Worm (Caenorhabditis elegans) whole organism, L4/young adult: ENCODE measurements around the gene sad-1.

ENCODE experiments used
- W03F9.2 ChIP-seq: fragments of 150-350 bp; optimal IDR thresholded peaks from 2 replicates; lab custom pipeline; 2014; ENCODE audit warnings: missing biosample characterization, missing genetic modification characterization
- dao-5 ChIP-seq: sonication (generic microtip); optimal IDR thresholded peaks from 2 replicates; lab custom pipeline; 2016; ENCODE audit warnings: missing genotype, missing genetic modification characterization, moderate library complexity, missing compliant biosample characterization
- him-1 ChIP-seq: sonication (generic microtip); optimal IDR thresholded peaks from 2 replicates; lab custom pipeline; 2016; ENCODE audit warnings: missing genotype, missing genetic modification reagents, missing genetic modification characterization, missing compliant biosample characterization

The sad-1 gene

DNA sequence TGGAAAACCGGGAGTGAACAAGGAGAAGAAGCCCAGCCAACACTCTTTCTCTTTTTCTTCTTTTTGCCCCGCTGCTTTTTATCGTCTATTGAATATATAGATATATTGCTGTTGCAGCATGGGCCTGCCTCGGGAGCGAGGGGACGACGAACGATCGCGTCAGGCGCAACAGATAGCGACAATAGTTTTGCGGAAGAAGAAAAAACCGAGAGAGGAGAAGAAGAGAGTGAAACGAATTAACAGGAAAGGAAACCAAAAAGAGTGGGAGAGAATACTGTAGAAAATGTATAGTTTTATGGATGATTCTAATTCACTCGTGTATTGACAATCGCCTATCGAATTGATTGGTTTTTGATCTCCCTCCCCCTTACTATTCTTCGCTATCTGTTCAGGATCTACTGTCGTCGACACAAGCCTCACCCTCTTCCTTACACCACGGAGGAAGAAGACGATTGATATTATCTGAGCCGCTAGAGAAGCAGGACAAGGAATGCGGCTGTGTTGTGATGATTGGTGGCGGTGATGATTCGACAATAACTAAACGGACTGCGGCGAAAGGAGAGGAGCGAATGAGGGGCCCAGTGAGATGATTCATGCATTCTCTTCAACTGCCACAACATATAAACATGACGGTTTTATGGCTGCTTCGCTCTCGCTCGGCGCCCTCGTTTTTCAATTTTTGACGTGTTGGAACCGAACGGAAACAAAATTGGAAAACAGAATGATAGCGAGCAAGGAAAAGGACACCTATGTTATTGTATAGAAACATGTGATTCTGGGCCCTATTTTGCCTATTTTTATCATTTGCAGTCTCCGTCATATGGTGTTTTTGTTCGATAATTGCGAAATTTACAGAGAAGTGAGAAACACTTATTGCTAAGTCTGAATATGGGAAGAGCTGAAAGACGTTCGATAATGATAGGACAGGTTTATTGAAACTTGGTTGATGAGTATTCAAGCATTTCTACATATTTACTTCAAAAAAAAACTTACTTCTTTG, 26.1 kb upstream of the sad-1 start:
- TF ChIP-seq him-1 (tag; lab: Kevin White, UChicago) (no peak), dao-5 (tag; lab: Kevin White, UChicago) (no peak)

DNA sequence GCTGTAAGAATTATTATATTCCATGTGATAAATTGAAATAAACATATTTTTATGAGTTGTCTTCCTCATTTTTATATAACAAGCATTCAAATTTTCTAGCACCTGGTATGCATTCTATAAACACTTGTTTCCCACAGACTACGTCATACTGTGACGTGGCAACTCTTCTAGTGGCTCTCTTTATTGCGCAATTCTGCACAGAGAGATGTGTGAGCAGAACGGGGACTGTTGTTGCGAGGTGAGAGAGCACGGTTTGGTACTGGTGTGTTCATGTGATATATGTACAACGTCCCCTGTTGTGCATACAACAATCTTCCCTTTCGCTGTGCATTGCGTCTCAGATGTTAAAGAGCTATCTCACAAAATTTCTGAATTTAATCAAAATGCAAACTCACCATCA, 24.6 kb upstream of the sad-1 start:
- no peak for TF ChIP-seq him-1 (tag; lab: Kevin White, UChicago)
- no peak for TF ChIP-seq W03F9.2 (tag; lab: Kevin White, UChicago)
- no peak for TF ChIP-seq dao-5 (tag; lab: Kevin White, UChicago)

DNA sequence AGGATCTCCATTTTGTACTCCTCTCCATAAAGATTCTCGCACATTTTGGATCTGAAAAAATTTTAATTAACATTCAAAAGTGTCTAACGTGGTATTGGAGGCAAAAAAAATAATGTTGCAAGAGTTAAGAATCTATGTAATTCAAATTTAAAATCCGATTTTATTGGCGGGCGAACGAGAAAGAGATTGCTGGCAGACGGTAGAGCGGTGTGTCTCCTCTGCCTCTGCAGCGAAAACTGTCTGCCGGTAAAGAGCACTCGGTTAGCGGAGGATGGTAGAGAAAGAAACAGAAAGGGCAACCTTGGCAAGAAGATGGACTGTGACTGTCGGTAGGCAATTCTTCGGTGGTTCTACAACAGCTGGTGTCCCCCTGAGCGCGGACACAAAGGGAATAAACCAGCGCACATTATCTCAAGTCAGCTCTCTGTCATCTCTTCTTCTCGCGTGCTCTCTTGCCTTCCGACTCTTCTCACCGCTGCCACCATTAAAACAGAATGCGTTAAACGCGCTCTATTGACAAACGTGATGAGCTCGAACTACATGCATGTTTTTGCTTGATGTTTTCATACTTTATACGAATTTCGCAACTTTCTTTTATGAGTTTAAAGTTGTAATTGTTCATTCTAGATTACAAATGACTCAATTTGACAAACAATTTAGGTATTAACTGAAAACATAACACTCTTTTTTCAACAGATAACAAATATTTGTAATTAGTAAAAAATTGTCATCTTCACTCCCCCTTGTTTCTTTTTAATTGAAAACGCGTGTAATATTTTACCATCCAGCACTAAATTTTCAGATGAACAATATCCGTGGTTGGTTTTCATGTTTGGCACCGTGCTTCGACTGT, 18.6 kb upstream of the sad-1 start, which contains the start of the genes cdk-4 and F18H3.1:
cdk-4 (minus strand) TSS at position 51 of the 853 bp plus-strand sequence.
F18H3.1 (plus strand) TSS at position 803 of the 853 bp plus-strand sequence.
- TF ChIP-seq dao-5 (tag; lab: Kevin White, UChicago) (no peak), him-1 (tag; lab: Kevin White, UChicago) (peak; percentile 53), W03F9.2 (tag; lab: Kevin White, UChicago) (no peak)

DNA sequence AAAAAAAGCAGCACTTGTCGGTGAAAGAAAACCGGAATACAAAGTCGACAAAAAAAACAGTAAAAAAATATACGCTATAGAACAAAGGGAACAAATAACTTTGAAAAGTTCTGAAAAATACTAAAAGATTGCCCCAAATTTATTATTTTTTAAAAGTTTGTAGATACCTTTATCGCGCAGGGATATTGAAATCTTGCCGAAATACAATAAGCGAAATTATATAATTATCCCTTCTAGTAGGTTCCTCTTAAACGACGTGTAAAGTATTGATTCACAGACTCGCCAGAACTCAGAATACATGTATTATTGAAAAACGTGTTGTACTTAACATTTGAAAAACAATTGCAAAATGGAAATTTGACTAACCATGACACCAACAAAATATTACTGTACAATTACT, 13.9 kb upstream of the sad-1 start:
- TF ChIP-seq him-1 (tag; lab: Kevin White, UChicago) (peak; percentile 94), W03F9.2 (tag; lab: Kevin White, UChicago) (peak; percentile 92), dao-5 (tag; lab: Kevin White, UChicago) (no peak)

DNA sequence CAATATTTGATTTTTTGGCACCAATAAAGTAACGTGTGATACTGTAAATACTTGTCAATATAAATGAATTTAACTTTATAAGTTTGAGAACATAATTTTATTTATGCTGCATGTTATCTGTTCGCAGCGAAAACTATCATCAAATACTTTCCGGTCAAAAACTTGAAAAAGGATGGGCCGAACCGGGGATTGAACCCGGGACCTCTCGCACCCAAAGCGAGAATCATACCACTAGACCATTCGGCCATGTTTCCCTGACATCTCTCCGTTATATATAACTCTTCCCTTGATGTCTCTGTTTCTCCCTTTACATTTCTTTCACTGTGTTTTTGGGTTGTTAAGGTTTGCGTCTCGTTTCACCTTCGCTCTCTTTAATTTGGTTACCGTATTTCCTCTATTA, 11.3 kb upstream of the sad-1 start:
- TF ChIP-seq W03F9.2 (tag; lab: Kevin White, UChicago): peak; percentile 49
- TF ChIP-seq him-1 (tag; lab: Kevin White, UChicago): peak; percentile 61
- peak; percentile 78 for TF ChIP-seq dao-5 (tag; lab: Kevin White, UChicago)

DNA sequence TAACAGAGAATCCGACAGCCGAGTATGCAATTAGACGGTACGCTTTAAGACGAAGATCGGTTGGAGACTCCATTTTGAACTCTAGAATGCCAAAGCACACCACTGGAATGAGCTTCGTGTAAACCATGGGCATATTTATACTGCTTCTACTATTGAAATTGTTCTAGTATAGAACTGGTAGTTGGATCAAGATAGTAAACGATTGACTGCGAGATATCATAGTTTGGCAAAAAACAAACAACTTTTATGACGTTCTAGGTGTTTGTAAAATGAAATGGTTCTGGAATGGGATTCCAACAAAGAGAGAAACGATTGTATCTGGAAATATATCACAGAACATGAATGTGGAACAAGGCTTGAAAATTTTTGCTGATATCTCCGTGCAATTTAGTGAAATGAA, 10.5 kb upstream of the sad-1 start, which contains the start of gene col-185:
col-185 (minus strand) TSS at position 101 of the 400 bp plus-strand sequence.
- TF ChIP-seq him-1 (tag; lab: Kevin White, UChicago): no peak
- no peak for TF ChIP-seq W03F9.2 (tag; lab: Kevin White, UChicago)

DNA sequence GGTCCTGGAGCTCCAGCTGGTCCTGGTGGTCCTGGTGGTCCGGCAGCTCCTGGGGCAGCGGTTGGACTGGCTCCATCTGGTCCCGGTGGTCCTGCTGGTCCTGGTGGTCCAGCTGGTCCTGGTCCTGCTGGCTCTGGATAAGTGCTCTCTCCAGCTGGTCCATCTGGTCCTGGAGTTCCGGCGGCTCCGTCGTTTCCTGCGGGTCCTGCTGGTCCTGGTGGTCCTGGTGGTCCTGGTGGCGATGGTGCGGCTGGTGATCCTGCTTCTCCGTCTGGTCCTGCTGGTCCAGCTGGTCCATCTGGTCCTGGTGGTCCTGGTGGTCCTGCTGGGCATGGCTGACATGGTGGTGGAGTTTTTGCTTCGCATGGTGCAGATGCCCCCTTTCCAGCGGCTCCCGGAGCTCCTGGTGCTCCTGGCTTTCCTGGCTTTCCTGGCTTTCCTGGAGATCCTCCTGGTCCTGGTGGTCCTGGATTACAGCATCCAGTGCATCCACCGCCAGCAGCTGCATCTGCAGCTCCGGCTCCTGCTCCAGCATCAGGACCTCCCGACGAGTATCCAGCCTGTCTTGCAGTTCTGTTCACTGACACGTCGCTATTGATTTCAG, 9.9 kb upstream of the sad-1 start:
- TF ChIP-seq dao-5 (tag; lab: Kevin White, UChicago): no peak
- no peak for TF ChIP-seq him-1 (tag; lab: Kevin White, UChicago)
- TF ChIP-seq W03F9.2 (tag; lab: Kevin White, UChicago): no peak

DNA sequence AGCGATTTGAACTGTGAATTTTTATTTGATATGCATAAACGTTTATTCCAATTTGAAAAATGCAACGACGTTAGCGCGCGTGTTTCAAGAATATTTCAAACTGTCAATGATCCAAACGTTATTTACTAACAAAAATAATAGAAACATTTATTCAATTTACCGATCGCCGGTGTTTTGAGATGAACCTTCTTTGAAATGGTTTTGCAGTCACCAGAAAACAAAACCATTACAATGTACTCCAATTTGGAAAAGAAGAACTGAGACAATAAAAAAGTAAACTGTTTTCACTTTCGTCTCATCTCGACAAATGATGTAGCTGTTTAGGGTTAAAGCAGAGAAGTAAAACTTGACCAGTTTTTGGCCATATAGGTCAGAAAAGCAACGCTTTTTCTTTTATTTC, 6.8 kb upstream of the sad-1 start, which contains the start of gene H06A10.1:
H06A10.1 (plus strand) TSS at position 301 of the 400 bp plus-strand sequence.
- TF ChIP-seq him-1 (tag; lab: Kevin White, UChicago) (no peak), dao-5 (tag; lab: Kevin White, UChicago) (no peak), W03F9.2 (tag; lab: Kevin White, UChicago) (no peak)

DNA sequence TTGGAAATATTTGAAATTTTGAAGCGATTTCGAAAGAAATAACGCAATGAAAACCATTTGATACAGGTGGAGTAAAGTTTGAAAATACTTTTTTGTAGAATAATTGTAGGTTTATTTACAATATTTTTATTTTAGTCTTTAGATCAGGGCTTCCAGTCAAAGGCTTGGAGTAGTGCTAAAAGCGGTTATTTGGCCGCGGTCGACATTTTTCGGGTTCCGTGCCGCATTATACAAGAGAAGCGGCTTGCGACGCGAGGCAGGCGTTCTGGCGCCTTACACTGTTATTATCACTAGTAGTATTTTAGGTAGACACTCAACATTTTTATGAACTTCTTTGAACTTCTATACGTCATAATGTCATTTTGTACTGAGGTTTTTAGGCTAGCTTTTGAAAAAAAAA, 6.0 kb upstream of the sad-1 start:
- TF ChIP-seq dao-5 (tag; lab: Kevin White, UChicago): no peak
- no peak for TF ChIP-seq him-1 (tag; lab: Kevin White, UChicago)
- TF ChIP-seq W03F9.2 (tag; lab: Kevin White, UChicago): no peak

DNA sequence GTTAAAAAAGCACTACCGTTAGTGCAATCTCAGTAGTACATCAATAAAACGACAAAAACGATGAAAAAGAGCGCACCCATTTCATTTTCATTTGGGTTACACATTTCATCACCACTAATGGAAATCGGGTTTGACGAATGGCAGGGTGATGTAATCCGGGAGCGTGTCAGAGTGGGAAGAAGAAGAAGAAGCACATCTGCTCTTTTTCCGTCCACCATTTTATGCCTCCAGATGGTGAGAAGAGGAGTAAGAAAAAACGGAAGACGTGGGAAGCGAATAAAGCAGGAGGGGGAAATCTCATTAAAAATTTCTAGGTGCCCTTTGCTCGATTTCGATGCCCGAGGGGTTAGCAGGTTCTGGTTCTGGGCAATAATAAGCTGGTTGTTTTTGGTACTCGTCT, 5.6 kb upstream of the sad-1 start:
- no peak for TF ChIP-seq him-1 (tag; lab: Kevin White, UChicago)
- no peak for TF ChIP-seq W03F9.2 (tag; lab: Kevin White, UChicago)
- no peak for TF ChIP-seq dao-5 (tag; lab: Kevin White, UChicago)

DNA sequence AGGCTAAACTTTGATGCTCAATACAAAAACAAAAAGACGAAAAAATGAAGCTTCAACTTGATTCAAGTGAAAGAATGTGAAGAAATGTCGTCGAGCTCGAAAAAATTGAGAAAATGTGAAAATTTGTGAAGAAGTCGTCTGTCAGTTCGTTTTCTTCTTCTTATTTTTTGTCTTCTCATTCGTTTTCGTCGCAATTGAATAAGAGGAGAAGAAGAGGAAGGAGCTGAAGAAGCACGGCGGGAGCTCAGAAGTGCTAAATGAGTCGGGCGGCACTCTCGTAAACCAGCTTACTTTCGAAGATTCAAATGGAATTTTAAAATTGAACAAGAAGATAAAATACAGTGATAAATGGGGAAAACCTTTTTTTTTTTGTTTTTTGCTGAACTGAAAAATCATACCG, 4.7 kb upstream of the sad-1 start:
- TF ChIP-seq him-1 (tag; lab: Kevin White, UChicago) (no peak), W03F9.2 (tag; lab: Kevin White, UChicago) (no peak), dao-5 (tag; lab: Kevin White, UChicago) (no peak)

DNA sequence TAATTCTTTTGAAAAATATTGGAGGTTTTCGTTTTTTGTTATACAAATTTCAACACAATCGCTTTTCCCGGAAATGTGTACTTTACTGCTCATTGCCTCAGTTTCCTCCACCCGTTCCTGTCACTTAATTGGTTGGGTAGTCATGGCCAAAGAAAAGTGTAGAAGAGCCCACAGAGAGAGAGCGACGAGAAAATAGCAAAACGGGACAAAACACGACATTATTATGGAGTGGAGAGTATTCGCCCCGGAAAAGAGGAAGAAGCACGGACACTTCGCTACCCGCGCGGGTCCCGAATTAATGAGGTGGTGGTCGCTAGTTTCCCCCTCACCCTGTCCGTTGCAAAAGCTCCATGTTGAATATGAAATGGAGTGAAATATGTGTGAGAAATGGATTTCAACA, 3.4 kb upstream of the sad-1 start:
- TF ChIP-seq dao-5 (tag; lab: Kevin White, UChicago) (no peak), W03F9.2 (tag; lab: Kevin White, UChicago) (no peak), him-1 (tag; lab: Kevin White, UChicago) (no peak)
